Fruit fly (Drosophila melanogaster) S2 (cell line): Measurements from ENCODE around the gene mus304.

Experiments
- CG8478 ChIP-seq: fragments of >200 bp; optimal IDR thresholded peaks from 2 replicates; lab custom pipeline; 2018
- CTCF ChIP-seq, 2 experiments: fragments of >200 bp; optimal IDR thresholded peaks; 2 replicates each; lab custom pipeline; 2018

dm6 chr3L:18105343-18106020, 4.1 kb upstream of the mus304 start:
- TF ChIP-seq CG8478 (lab: Kevin White, UChicago) = no peak
- no peak for TF ChIP-seq CTCF (optimal IDR thresholded peaks at IDR 0.05; lab: Kevin White, UChicago)
